Worm (Caenorhabditis elegans) whole organism, L2 larva: ENCODE measurements around the gene tomm-22.

ENCODE experiments used
- C34F6.9 ChIP-seq: fragments of 150-350 bp; optimal IDR thresholded peaks from 2 replicates; lab custom pipeline; 2014; ENCODE audit warnings: missing biosample characterization, missing genetic modification characterization
- F13H6.1 ChIP-seq: sonication (generic microtip); optimal IDR thresholded peaks from 2 replicates; lab custom pipeline; 2016; ENCODE audit warnings: missing genetic modification characterization, missing compliant biosample characterization
- alr-1 ChIP-seq: fragments of 150-350 bp; optimal IDR thresholded peaks from 2 replicates; lab custom pipeline; 2014; ENCODE audit warnings: missing biosample characterization, missing genetic modification characterization
- blmp-1 ChIP-seq: sonication (generic microtip); optimal IDR thresholded peaks from 2 replicates; lab custom pipeline; 2017; ENCODE audit warnings: missing genetic modification characterization, mild to moderate bottlenecking, missing compliant biosample characterization, antibody characterized with exemption, moderate library complexity; ENCODE audit not compliant: insufficient read depth
- ceh-16 ChIP-seq: fragments of 150-350 bp; optimal IDR thresholded peaks from 2 replicates; lab custom pipeline; 2014; ENCODE audit warnings: missing biosample characterization, missing genetic modification characterization
- crh-2 ChIP-seq: sonication (generic microtip); optimal IDR thresholded peaks from 2 replicates; lab custom pipeline; 2017; ENCODE audit warnings: missing biosample characterization, missing genetic modification characterization
- dmd-4 ChIP-seq: sonication (generic microtip); optimal IDR thresholded peaks from 2 replicates; lab custom pipeline; 2017; ENCODE audit warnings: missing biosample characterization, missing genetic modification characterization
- elt-1 ChIP-seq: fragments of 150-350 bp; optimal IDR thresholded peaks from 2 replicates; lab custom pipeline; 2014; ENCODE audit warnings: missing biosample characterization, missing genetic modification characterization
- gmeb-1 ChIP-seq: fragments of 150-350 bp; optimal IDR thresholded peaks from 2 replicates; lab custom pipeline; 2014; ENCODE audit warnings: missing biosample characterization, missing genetic modification characterization
- mbf-1 ChIP-seq: sonication (generic microtip); optimal IDR thresholded peaks from 2 replicates; lab custom pipeline; 2017; ENCODE audit warnings: missing biosample characterization, missing genetic modification characterization
- mdl-1 ChIP-seq, 2 experiments: fragments of 150-350 bp in 1 of 2; sonication (generic microtip) in 1 of 2; optimal IDR thresholded peaks; 2 replicates each; lab custom pipeline; 2017; ENCODE audit warnings: missing biosample characterization in 2 of 2, missing genetic modification characterization in 2 of 2
- nhr-12 ChIP-seq: fragments of 150-350 bp; optimal IDR thresholded peaks from 2 replicates; lab custom pipeline; 2014; ENCODE audit warnings: missing biosample characterization, missing genetic modification characterization
- nhr-21 ChIP-seq: fragments of 150-350 bp; optimal IDR thresholded peaks from 2 replicates; lab custom pipeline; 2014; ENCODE audit warnings: missing biosample characterization, missing genetic modification characterization
- nhr-25 ChIP-seq: fragments of 150-350 bp; sonication (generic microtip); optimal IDR thresholded peaks from 3 replicates; lab custom pipeline; 2014; ENCODE audit warnings: missing biosample characterization, missing genetic modification characterization
- nhr-77 ChIP-seq: fragments of 150-350 bp; optimal IDR thresholded peaks from 2 replicates; lab custom pipeline; 2014; ENCODE audit warnings: missing biosample characterization, missing genetic modification characterization
- peb-1 ChIP-seq: fragments of 150-350 bp; optimal IDR thresholded peaks from 2 replicates; lab custom pipeline; 2014; ENCODE audit warnings: missing biosample characterization, missing genetic modification characterization
- sem-4 ChIP-seq: fragments of 150-350 bp; optimal IDR thresholded peaks from 2 replicates; lab custom pipeline; 2014; ENCODE audit warnings: missing biosample characterization, missing genetic modification reagents, missing genetic modification characterization
- sma-3 ChIP-seq: sonication (generic microtip); optimal IDR thresholded peaks from 2 replicates; lab custom pipeline; 2016; ENCODE audit warnings: missing genetic modification reagents, missing genetic modification characterization, missing compliant biosample characterization
- sma-9 ChIP-seq, 2 experiments: fragments of 150-350 bp in 1 of 2; sonication (generic microtip) in 1 of 2; optimal IDR thresholded peaks; 2 replicates each; lab custom pipeline; 2014 to 2016; ENCODE audit warnings: missing genetic modification characterization in 2 of 2, mild to moderate bottlenecking in 1 of 2, missing biosample characterization in 1 of 2, missing compliant biosample characterization in 1 of 2, missing genetic modification reagents in 1 of 2, moderate library complexity in 1 of 2
- unc-39 ChIP-seq: fragments of 150-350 bp; optimal IDR thresholded peaks from 2 replicates; lab custom pipeline; 2014; ENCODE audit warnings: missing biosample characterization, missing genetic modification characterization

The tomm-22 gene

ce11 chrII:423086-423485 is 47.2 kb downstream of the tomm-22 start, which contains the start of gene C24H12.8:
C24H12.8 (minus strand) TSS chrII:423186.
- TF ChIP-seq sma-3 (GFP tag; lab: Kevin White, UChicago) (no peak), F13H6.1 (no peak), dmd-4 (no peak), C34F6.9 (no peak), unc-39 (no peak), elt-1 (tag; lab: Kevin White, UChicago) (no peak), nhr-21 (no peak), sem-4 (tag; lab: Kevin White, UChicago) (no peak), nhr-77 (no peak), gmeb-1 (tag; lab: Kevin White, UChicago) (no peak), crh-2 (tag; lab: Kevin White, UChicago) (no peak), nhr-25 (tag; lab: Kevin White, UChicago) (no peak), blmp-1 (tag; lab: Kevin White, UChicago) (no peak), peb-1 (no peak), alr-1 (tag; lab: Kevin White, UChicago) (no peak)

- TF ChIP-seq mbf-1 (tag; lab: Kevin White, UChicago) (no peak), mdl-1 (tag; optimal IDR thresholded peaks at IDR 0.05; lab: Kevin White, UChicago) (no peak), nhr-12 (no peak), nhr-21 (no peak), sma-9 (GFP tag; optimal IDR thresholded peaks at IDR 0.05; lab: Kevin White, UChicago) (no peak), sma-9 (tag; optimal IDR thresholded peaks at IDR 0.05; lab: Kevin White, UChicago) (no peak), ceh-16 (tag; lab: Kevin White, UChicago) (no peak), nhr-25 (tag; lab: Kevin White, UChicago) (no peak)
These were observed 51.5 kb downstream of the tomm-22 start, which contains the start of gene C24H12.6 for ce11 chrII:418782-419181. C24H12.6 (minus strand) TSS chrII:418882.
